Fruit fly (Drosophila melanogaster): Measurements from ENCODE around the gene Cp36.

- no peak for TF ChIP-seq Myc (optimal IDR thresholded peaks at IDR 0.05)
- TF ChIP-seq psq (optimal IDR thresholded peaks at IDR 0.05): no peak
Observed at dm6 chrX:8444279-8444678, 34.8 kb upstream of the Cp36 start.

All from Kc167 (cell line).